Worm (Caenorhabditis elegans) whole organism, early embryonic: ENCODE measurements around the gene gly-6.

Source experiments
- ama-1 ChIP-seq: fragments of 150-350 bp; optimal IDR thresholded peaks from 2 replicates; lab custom pipeline; 2014
- ets-7 ChIP-seq: sonication (generic microtip); optimal IDR thresholded peaks from 2 replicates; lab custom pipeline; 2016; ENCODE audit warnings: missing genotype, missing genetic modification characterization, missing compliant biosample characterization
- flt-1 ChIP-seq: fragments of 200-800 bp; sonication (Bioruptor generic); IDR thresholded peaks from 2 replicates; pipeline ENCODE4 v1.3.6; 2022; ENCODE audit warnings: missing genetic modification characterization, missing compliant biosample characterization
- tbx-11 ChIP-seq: fragments of 200-800 bp; sonication (Bioruptor generic); IDR thresholded peaks from 2 replicates; pipeline ENCODE4 v1.3.6; 2022; ENCODE audit warnings: missing genetic modification characterization, missing compliant biosample characterization

DNA sequence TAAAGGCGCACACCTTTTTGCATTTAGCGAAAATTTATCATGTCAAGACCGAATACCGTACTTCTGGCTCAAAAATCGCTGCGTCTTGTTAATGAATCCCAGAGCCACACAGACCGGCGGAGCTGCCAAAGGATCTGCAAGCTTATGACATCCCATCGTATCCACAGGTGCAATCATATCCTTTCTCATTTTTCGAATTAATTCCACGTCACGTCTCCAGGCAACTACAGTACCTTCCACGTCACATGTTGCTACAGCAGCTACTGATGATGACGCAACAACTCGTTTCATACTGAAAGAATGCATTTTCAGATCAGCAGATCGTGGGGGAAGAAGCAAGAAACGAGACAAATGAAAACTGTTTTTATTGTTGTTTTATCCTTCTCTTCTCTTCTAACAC, 37.9 kb downstream of the gly-6 start, which contains the start of gene R10E4.6:
- TF ChIP-seq tbx-11 (GFP tag; lab: Robert Waterston, UW) = no peak
- no peak for TF ChIP-seq ets-7
- TF ChIP-seq ama-1 (lab: Kevin White, UChicago) = no peak
- no peak for TF ChIP-seq flt-1
